Fruit fly (Drosophila melanogaster) whole organism, adult: ENCODE measurements around the gene CG32262.

Experiments
- Clk ChIP-seq: fragments of 200-800 bp; sonication (Bioruptor generic); optimal IDR thresholded peaks from 2 replicates; lab custom pipeline; 2017; ENCODE audit warnings: missing biosample characterization, missing genetic modification characterization
- Mnt ChIP-seq: fragments of 200-800 bp; sonication (Bioruptor generic); optimal IDR thresholded peaks from 2 replicates; lab custom pipeline; 2016; ENCODE audit warnings: missing biosample characterization, mild to moderate bottlenecking, missing genetic modification characterization
- cic ChIP-seq: fragments of 200-800 bp; sonication (Bioruptor generic); optimal IDR thresholded peaks from 2 replicates; lab custom pipeline; 2017; ENCODE audit warnings: missing biosample characterization, mild to moderate bottlenecking, missing genetic modification characterization, moderate library complexity
- cnc ChIP-seq, 2 experiments: fragments of >200 bp; optimal IDR thresholded peaks; 2 replicates each; lab custom pipeline; 2017
- kay ChIP-seq: fragments of 200-800 bp; sonication (Bioruptor generic); peaks from one replicate; lab custom pipeline; 2016; ENCODE audit warnings: missing biosample characterization, missing genetic modification characterization, borderline replicate concordance
- pad ChIP-seq: fragments of 200-800 bp; sonication (Bioruptor generic); optimal IDR thresholded peaks from 3 replicates; lab custom pipeline; 2017; ENCODE audit warnings: missing biosample characterization, missing genetic modification characterization, mild to moderate bottlenecking, moderate library complexity, missing genetic modification reagents
- tj ChIP-seq: fragments of 200-800 bp; sonication (Bioruptor generic); optimal IDR thresholded peaks from 3 replicates; lab custom pipeline; 2017; ENCODE audit warnings: missing biosample characterization, mild to moderate bottlenecking, missing genetic modification characterization, moderate library complexity

- no peak for TF ChIP-seq Clk
- TF ChIP-seq cic, result peak; percentile 16
- TF ChIP-seq kay, result no peak
- TF ChIP-seq tj (GFP tag; lab: Kevin White, UChicago), result no peak
- TF ChIP-seq pad (GFP tag; lab: Kevin White, UChicago), result no peak
- no peak for TF ChIP-seq cnc (optimal IDR thresholded peaks at IDR 0.05; lab: Kevin White, UChicago)
- TF ChIP-seq Mnt (GFP tag; lab: Kevin White, UChicago), result peak; percentile 7
These were observed 23.5 kb downstream of the CG32262 start for dm6 chr3L:3786344-3787076.
